In genomic region chrII:5293287-5293850, ce11 we compare ENCODE assay signal across 3 worm cellular contexts.
TF ChIP-seq lines count a peak whose summit lies in the region.

Gene ZK622.1 (plus strand): TSS chrII:5293800.

TF ChIP-seq in whole organism, L1 larva, 84 proteins besides CTCF, POLR2A, EP300 and RAD21 (continued from another document):
- TF ChIP-seq snu-23 (GFP tag; optimal IDR thresholded peaks at IDR 0.05; lab: Kevin White, UChicago) (peak; percentile 53), nhr-19 (GFP tag; conservative IDR thresholded peaks at IDR 0.05; lab: Robert Waterston, UW) (peak; percentile 54), nhr-71 (tag; optimal IDR thresholded peaks at IDR 0.05; lab: Kevin White, UChicago) (peak; percentile 44), swsn-7 (tag; optimal IDR thresholded peaks at IDR 0.05; lab: Kevin White, UChicago) (peak; percentile 17), rnt-1 (tag; optimal IDR thresholded peaks at IDR 0.05; lab: Kevin White, UChicago) (peak; percentile 33), dsc-1 (tag; optimal IDR thresholded peaks at IDR 0.05; lab: Kevin White, UChicago) (peak; percentile 5), lir-3 (tag; optimal IDR thresholded peaks at IDR 0.05; lab: Kevin White, UChicago; ENCODE audit: poor library complexity) (no peak), C16A3.4 (tag; optimal IDR thresholded peaks at IDR 0.05; lab: Kevin White, UChicago) (peak; percentile 15), nhr-20 (tag; optimal IDR thresholded peaks at IDR 0.05; lab: Kevin White, UChicago) (peak; percentile 13)

TF ChIP-seq in whole organism, L3 larva, 47 proteins besides CTCF, POLR2A, EP300 and RAD21 (continued from another document):
- TF ChIP-seq eor-1 (tag; optimal IDR thresholded peaks at IDR 0.05; lab: Kevin White, UChicago) (no peak), ama-1 (optimal IDR thresholded peaks at IDR 0.05; lab: Kevin White, UChicago) (no peak)
TF ChIP-seq in whole organism, L3 larva: peak in this region for 6.

TF ChIP-seq in whole organism, young adult, 124 proteins besides CTCF, POLR2A, EP300 and RAD21 (continued from another document):
- TF ChIP-seq ceh-79 (tag; optimal IDR thresholded peaks at IDR 0.05; lab: Kevin White, UChicago) (no peak), mcd-1 (GFP tag; IDR thresholded peaks at IDR 0.05; lab: Robert Waterston, UW) (peak; percentile 42; the same call in 1 of the 2 replicates), egl-18 (GFP tag; IDR thresholded peaks at IDR 0.05; lab: Robert Waterston, UW) (no peak), zim-3 (tag; optimal IDR thresholded peaks at IDR 0.05; lab: Kevin White, UChicago) (peak; percentile 50), F57C9.4 (tag; optimal IDR thresholded peaks at IDR 0.05; lab: Kevin White, UChicago) (no peak), tbp1 (GFP tag; optimal IDR thresholded peaks at IDR 0.05; lab: Kevin White, UChicago) (peak; percentile 98), ZK185.1 (tag; optimal IDR thresholded peaks at IDR 0.05; lab: Kevin White, UChicago; ENCODE audit: poor library complexity, severe bottlenecking) (peak; percentile 67), C06A6.2 (GFP tag; conservative IDR thresholded peaks at IDR 0.05; lab: Robert Waterston, UW) (no peak), hlh-26 (GFP tag; conservative IDR thresholded peaks at IDR 0.05; lab: Robert Waterston, UW) (no peak), dox-1 (GFP tag; IDR thresholded peaks at IDR 0.05; lab: Robert Waterston, UW) (peak; percentile 55), madf-10 (tag; optimal IDR thresholded peaks at IDR 0.05; lab: Kevin White, UChicago) (peak; percentile 61), akir-1 (GFP tag; optimal IDR thresholded peaks at IDR 0.05; lab: Kevin White, UChicago) (no peak), D2030.7 (GFP tag; IDR thresholded peaks at IDR 0.05; lab: Robert Waterston, UW) (peak; percentile 63), mxl-1 (tag; optimal IDR thresholded peaks at IDR 0.05; lab: Kevin White, UChicago) (peak; percentile 26), egl-44 (GFP tag; IDR thresholded peaks at IDR 0.05; lab: Robert Waterston, UW) (0 out of 2 replicates have a peak, but pooled peaks have one; percentile 56), B0035.1 (tag; optimal IDR thresholded peaks at IDR 0.05; lab: Kevin White, UChicago) (no peak), snpc-4 (GFP tag; optimal IDR thresholded peaks at IDR 0.05; lab: Kevin White, UChicago) (peak; percentile 29), snpc-4 (tag; optimal IDR thresholded peaks at IDR 0.05; lab: Kevin White, UChicago) (peak in 2 of 4 experiments; percentile 21 to 35), him-1 (tag; optimal IDR thresholded peaks at IDR 0.05; lab: Kevin White, UChicago) (peak; percentile 94), let-526 (GFP tag; IDR thresholded peaks at IDR 0.05; lab: Robert Waterston, UW) (peak; percentile 71), hlh-12 (tag; optimal IDR thresholded peaks at IDR 0.05; lab: Kevin White, UChicago) (peak; percentile 25), die-1 (tag; optimal IDR thresholded peaks at IDR 0.05; lab: Kevin White, UChicago) (peak; percentile 77), rpc-1 (optimal IDR thresholded peaks at IDR 0.05; lab: Kevin White, UChicago) (peak; percentile 83), rpc-1 (tag; optimal IDR thresholded peaks at IDR 0.05; lab: Kevin White, UChicago) (peak; percentile 88), atf-7 (tag; optimal IDR thresholded peaks at IDR 0.05; lab: Kevin White, UChicago) (no peak), T07F8.4 (tag; optimal IDR thresholded peaks at IDR 0.05; lab: Kevin White, UChicago) (peak; percentile 44), hmg-1.2 (GFP tag; IDR thresholded peaks at IDR 0.05; lab: Robert Waterston, UW) (peak; percentile 79), ets-4 (GFP tag; optimal IDR thresholded peaks at IDR 0.05; lab: Kevin White, UChicago) (no peak), ceh-100 (GFP tag; IDR thresholded peaks at IDR 0.05; lab: Robert Waterston, UW) (0 out of 2 replicates have a peak, but pooled peaks have one; percentile 37), nhr-90 (tag; optimal IDR thresholded peaks at IDR 0.05; lab: Kevin White, UChicago) (peak; percentile 61), nfya-1 (tag; optimal IDR thresholded peaks at IDR 0.05; lab: Kevin White, UChicago; ENCODE audit: borderline replicate concordance, insufficient read depth) (no peak), chd-7 (tag; optimal IDR thresholded peaks at IDR 0.05; lab: Kevin White, UChicago) (peak; percentile 5), lin-26 (GFP tag; IDR thresholded peaks at IDR 0.05; lab: Robert Waterston, UW) (peak; percentile 81; the same call in 1 of the 2 replicates), ztf-22 (GFP tag; optimal IDR thresholded peaks at IDR 0.05; lab: Kevin White, UChicago) (no peak)
